Worm (Caenorhabditis elegans) whole organism, L3 larva: ENCODE results near the gene nhr-222.
"Not testable (repeated sequence)": the region's sequence is repeated elsewhere in the genome, so short reads cannot be mapped to it uniquely, and the experiment has no call there.

Experiments used
- ZK546.5 ChIP-seq: sonication (generic microtip); optimal IDR thresholded peaks from 2 replicates; lab custom pipeline; 2017; ENCODE audit warnings: missing biosample characterization, missing genetic modification characterization
- aly-2 ChIP-seq: fragments of 150-350 bp; optimal IDR thresholded peaks from 2 replicates; lab custom pipeline; 2014; ENCODE audit warnings: missing biosample characterization, missing genetic modification characterization
- ceh-9 ChIP-seq: sonication (generic microtip); optimal IDR thresholded peaks from 2 replicates; lab custom pipeline; 2018; ENCODE audit warnings: missing biosample characterization, missing genetic modification characterization
- daf-12 ChIP-seq: fragments of 150-350 bp; optimal IDR thresholded peaks from 2 replicates; lab custom pipeline; 2014; ENCODE audit warnings: missing biosample characterization, missing genetic modification reagents, missing genetic modification characterization
- egl-27 ChIP-seq: sonication (generic microtip); optimal IDR thresholded peaks from 4 replicates; lab custom pipeline; 2017; ENCODE audit warnings: missing biosample characterization, missing genetic modification reagents, missing genetic modification characterization
- egl-5 ChIP-seq: fragments of 150-350 bp; optimal IDR thresholded peaks from 2 replicates; lab custom pipeline; 2017; ENCODE audit warnings: missing biosample characterization, missing genetic modification reagents, missing genetic modification characterization, inconsistent platforms
- elt-1 ChIP-seq: fragments of 150-350 bp; optimal IDR thresholded peaks from 2 replicates; lab custom pipeline; 2014; ENCODE audit warnings: missing biosample characterization, missing genetic modification characterization
- elt-2 ChIP-seq: sonication (generic microtip); optimal IDR thresholded peaks from 2 replicates; lab custom pipeline; 2016; ENCODE audit warnings: missing genetic modification reagents, mild to moderate bottlenecking, missing genetic modification characterization, missing compliant biosample characterization
- fkh-2 ChIP-seq: fragments of 150-350 bp; optimal IDR thresholded peaks from 2 replicates; lab custom pipeline; 2014; ENCODE audit warnings: missing biosample characterization, missing genetic modification reagents, missing genetic modification characterization
- fos-1 ChIP-seq: fragments of 150-350 bp; optimal IDR thresholded peaks from 2 replicates; lab custom pipeline; 2014; ENCODE audit warnings: missing biosample characterization, missing genetic modification characterization
- hmg-11 ChIP-seq: sonication (generic microtip); optimal IDR thresholded peaks from 2 replicates; lab custom pipeline; 2016; ENCODE audit warnings: missing genetic modification characterization, missing compliant biosample characterization
- jun-1 ChIP-seq: fragments of 150-350 bp; optimal IDR thresholded peaks from 2 replicates; lab custom pipeline; 2014; ENCODE audit warnings: missing biosample characterization, missing genetic modification reagents, missing genetic modification characterization
- lin-39 ChIP-seq: fragments of 150-350 bp; optimal IDR thresholded peaks from 2 replicates; lab custom pipeline; 2018; ENCODE audit warnings: missing biosample characterization, missing genetic modification reagents, missing genetic modification characterization
- lsy-12 ChIP-seq: sonication (generic microtip); optimal IDR thresholded peaks from 2 replicates; lab custom pipeline; 2016; ENCODE audit warnings: mild to moderate bottlenecking, missing genetic modification characterization, missing compliant biosample characterization
- mdl-1 ChIP-seq: fragments of 150-350 bp; optimal IDR thresholded peaks from 2 replicates; lab custom pipeline; 2014; ENCODE audit warnings: missing biosample characterization, missing genetic modification characterization
- mml-1 ChIP-seq: fragments of 150-350 bp; sonication (generic microtip); optimal IDR thresholded peaks from 3 replicates; lab custom pipeline; 2014; ENCODE audit warnings: missing biosample characterization, missing genetic modification characterization
- nfya-1 ChIP-seq: sonication (generic microtip); optimal IDR thresholded peaks from 2 replicates; lab custom pipeline; 2017; ENCODE audit warnings: missing genetic modification characterization, mild to moderate bottlenecking, missing compliant biosample characterization, antibody characterized with exemption, moderate library complexity; ENCODE audit not compliant: insufficient read depth
- nhr-12 ChIP-seq: fragments of 150-350 bp; optimal IDR thresholded peaks from 2 replicates; lab custom pipeline; 2014; ENCODE audit warnings: missing biosample characterization, missing genetic modification characterization
- nhr-23 ChIP-seq: fragments of 150-350 bp; optimal IDR thresholded peaks from 2 replicates; lab custom pipeline; 2014; ENCODE audit warnings: missing biosample characterization, missing genetic modification reagents, missing genetic modification characterization
- nhr-237 ChIP-seq: fragments of 150-350 bp; optimal IDR thresholded peaks from 2 replicates; lab custom pipeline; 2014; ENCODE audit warnings: missing biosample characterization, missing genetic modification characterization
- nhr-25 ChIP-seq: sonication (generic microtip); optimal IDR thresholded peaks from 2 replicates; lab custom pipeline; 2017; ENCODE audit warnings: missing biosample characterization, missing genetic modification characterization
- nhr-28 ChIP-seq: fragments of 150-350 bp; optimal IDR thresholded peaks from 2 replicates; lab custom pipeline; 2014; ENCODE audit warnings: missing biosample characterization, missing genetic modification characterization
- nhr-43 ChIP-seq: sonication (generic microtip); optimal IDR thresholded peaks from 2 replicates; lab custom pipeline; 2016; ENCODE audit warnings: mild to moderate bottlenecking, missing genetic modification characterization, missing compliant biosample characterization; ENCODE audit not compliant: poor library complexity, severe bottlenecking
- nhr-76 ChIP-seq: fragments of 150-350 bp; sonication (generic microtip); optimal IDR thresholded peaks from 5 replicates; lab custom pipeline; 2014; ENCODE audit warnings: missing biosample characterization, missing genetic modification characterization
- nhr-77 ChIP-seq: fragments of 150-350 bp; optimal IDR thresholded peaks from 2 replicates; lab custom pipeline; 2014; ENCODE audit warnings: missing biosample characterization, missing genetic modification characterization
- pha-4 ChIP-seq: fragments of 150-350 bp; optimal IDR thresholded peaks from 2 replicates; lab custom pipeline; 2014; ENCODE audit warnings: missing biosample characterization, missing genetic modification reagents, missing genetic modification characterization
- pqm-1 ChIP-seq: fragments of 150-350 bp; optimal IDR thresholded peaks from 2 replicates; lab custom pipeline; 2017; ENCODE audit warnings: missing biosample characterization, missing genetic modification characterization, inconsistent platforms
- sea-2 ChIP-seq: fragments of 150-350 bp; sonication (generic microtip); optimal IDR thresholded peaks from 4 replicates; lab custom pipeline; 2014; ENCODE audit warnings: missing biosample characterization, missing genetic modification reagents, missing genetic modification characterization
- tbx-2 ChIP-seq: sonication (generic microtip); optimal IDR thresholded peaks from 2 replicates; lab custom pipeline; 2016; ENCODE audit warnings: mild to moderate bottlenecking, missing genetic modification characterization, missing compliant biosample characterization
- unc-62 ChIP-seq: fragments of 150-350 bp; sonication (generic microtip); optimal IDR thresholded peaks from 4 replicates; lab custom pipeline; 2014; ENCODE audit warnings: missing biosample characterization, missing genetic modification reagents, missing genetic modification characterization
- zag-1 ChIP-seq: fragments of 150-350 bp; optimal IDR thresholded peaks from 2 replicates; lab custom pipeline; 2014; ENCODE audit warnings: missing biosample characterization, missing genetic modification characterization

Gene nhr-222

DNA sequence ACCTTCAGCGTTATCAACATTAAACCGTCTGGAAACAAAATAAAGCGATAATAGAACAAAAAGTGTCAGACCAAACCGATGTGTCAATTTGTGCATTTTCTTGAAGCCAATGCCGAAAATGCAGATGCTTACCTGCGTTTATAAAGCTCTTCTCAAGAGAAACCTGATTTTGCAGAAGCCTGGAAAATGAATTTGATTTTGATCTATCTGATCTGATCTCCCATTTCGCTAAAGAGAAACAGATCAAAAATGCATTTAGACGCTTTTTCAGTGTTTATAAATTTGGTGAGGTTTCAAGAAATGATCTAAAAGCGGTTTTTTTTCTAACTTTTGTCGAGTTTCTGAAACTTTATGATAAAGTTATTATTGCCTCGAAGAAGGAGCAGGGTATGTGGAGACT is 19.6 kb upstream of the nhr-222 start, which contains the start of gene T24A6.16:
T24A6.16 (minus strand) TSS at position 101 of the 400 bp plus-strand sequence.
- not testable (repeated sequence) for TF ChIP-seq nhr-237 (tag; lab: Kevin White, UChicago); lin-39; pha-4 (tag; lab: Kevin White, UChicago)
- TF ChIP-seq, all 47 proteins: peak for 0; not testable (repeated sequence) for 47

DNA sequence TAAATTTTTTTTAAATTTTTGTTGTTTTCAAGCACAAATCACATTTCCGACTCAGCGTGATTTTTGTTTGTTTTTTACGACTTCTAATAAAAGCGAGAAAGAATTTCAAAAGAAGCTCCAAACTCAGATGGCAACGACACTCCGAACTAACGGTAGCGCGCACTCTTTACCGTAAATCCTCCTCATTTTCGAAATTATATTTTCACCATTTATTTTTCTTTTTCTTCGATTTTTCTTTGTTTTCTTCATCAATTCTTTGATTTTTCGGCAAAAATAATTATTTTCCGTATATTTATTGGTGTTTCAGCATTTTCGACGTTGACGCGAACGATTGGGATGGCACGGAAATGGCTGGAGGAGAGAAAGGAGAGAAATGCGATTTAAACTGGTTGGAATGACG is 15.5 kb upstream of the nhr-222 start, which contains the start of gene T24A6.1:
T24A6.1 (plus strand) TSS at position 301 of the 400 bp plus-strand sequence.
- not testable (repeated sequence) for TF ChIP-seq daf-12; hmg-11 (tag; lab: Kevin White, UChicago); nhr-76 (tag; lab: Kevin White, UChicago)

DNA sequence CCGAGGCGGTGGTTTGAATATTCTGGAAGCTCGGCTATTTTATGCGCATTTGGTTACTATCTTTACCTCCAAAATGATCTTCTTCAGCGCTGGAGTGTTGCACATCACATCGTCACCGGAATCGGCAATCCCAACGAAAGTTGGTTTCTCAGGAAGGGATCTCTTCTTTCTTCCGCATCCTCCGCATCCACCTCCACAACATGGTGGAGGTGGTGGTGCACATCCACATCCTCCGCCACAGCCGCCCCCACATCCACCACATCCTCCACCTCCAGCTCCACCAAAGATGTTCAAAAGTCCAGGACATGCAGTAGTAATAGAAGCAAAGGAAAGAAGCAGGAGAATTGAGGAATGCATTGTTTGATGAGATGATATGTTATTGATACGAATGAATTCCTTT is 14.2 kb upstream of the nhr-222 start, which contains the start of gene grl-31:
grl-31 (minus strand) TSS at position 357 of the 400 bp plus-strand sequence.
- TF ChIP-seq nhr-76 (tag; lab: Kevin White, UChicago) (no peak), pha-4 (tag; lab: Kevin White, UChicago) (no peak), nhr-12 (no peak), ZK546.5 (tag; lab: Kevin White, UChicago) (no peak), nhr-23 (tag; lab: Kevin White, UChicago) (no peak), jun-1 (no peak), aly-2 (no peak), nhr-25 (no peak), unc-62 (GFP tag; lab: Kevin White, UChicago) (no peak), hmg-11 (tag; lab: Kevin White, UChicago) (no peak), sea-2 (GFP tag; lab: Kevin White, UChicago) (no peak), nhr-28 (tag; lab: Kevin White, UChicago) (no peak), mdl-1 (tag; lab: Kevin White, UChicago) (no peak), zag-1 (tag; lab: Kevin White, UChicago) (no peak), fos-1 (tag; lab: Kevin White, UChicago) (no peak), egl-5 (tag; lab: Kevin White, UChicago) (no peak), nfya-1 (tag; lab: Kevin White, UChicago) (no peak)

DNA sequence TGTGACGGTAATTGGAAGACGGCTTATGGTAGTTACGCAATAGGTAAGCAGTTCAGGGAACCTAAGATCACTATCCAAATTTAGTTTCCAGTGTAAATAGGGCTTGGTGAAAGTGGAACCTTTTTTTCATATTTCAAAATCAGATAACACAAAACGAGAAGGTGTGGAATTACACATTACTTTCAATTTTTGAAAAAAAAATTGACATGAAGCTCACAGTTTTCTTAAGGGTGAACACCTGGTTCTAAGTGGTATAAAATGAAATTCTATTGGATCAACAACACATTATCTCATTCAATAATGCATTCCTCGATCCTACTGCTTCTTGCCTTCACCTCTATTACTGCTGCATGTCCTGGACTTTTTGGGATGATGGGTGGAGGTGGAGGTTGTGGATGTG is 12.7 kb upstream of the nhr-222 start, which contains the start of gene grl-30:
grl-30 (plus strand) TSS at position 301 of the 400 bp plus-strand sequence.
- no peak for TF ChIP-seq elt-1 (tag; lab: Kevin White, UChicago)
- no peak for TF ChIP-seq nhr-76 (tag; lab: Kevin White, UChicago)
- no peak for TF ChIP-seq nhr-28 (tag; lab: Kevin White, UChicago)
- no peak for TF ChIP-seq nhr-43 (tag; lab: Kevin White, UChicago)
- no peak for TF ChIP-seq fkh-2
- TF ChIP-seq pqm-1 (tag; lab: Kevin White, UChicago): no peak
- no peak for TF ChIP-seq mml-1 (tag; lab: Kevin White, UChicago)
- TF ChIP-seq pha-4 (tag; lab: Kevin White, UChicago): no peak
- TF ChIP-seq ceh-9 (tag; lab: Kevin White, UChicago): no peak

DNA sequence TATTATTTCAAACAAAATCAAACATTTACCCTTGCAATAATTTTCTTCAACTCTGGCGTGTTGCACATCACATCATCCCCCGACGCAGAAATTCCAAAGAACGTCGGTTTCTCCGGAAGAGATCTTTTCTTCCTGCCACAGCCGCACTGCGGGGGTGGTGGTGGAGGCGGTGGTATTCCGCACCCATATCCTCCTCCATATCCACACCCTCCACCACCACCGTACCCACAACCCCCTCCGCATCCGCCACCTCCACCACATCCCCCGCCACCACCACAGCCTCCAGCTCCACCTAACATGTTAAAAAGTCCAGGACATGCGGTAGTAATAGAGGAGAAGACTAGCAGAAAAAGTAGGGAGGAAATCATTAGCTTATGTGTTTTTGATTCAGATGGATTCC is 11.6 kb upstream of the nhr-222 start, which contains the start of gene grl-29:
grl-29 (minus strand) TSS at position 368 of the 400 bp plus-strand sequence.
- TF ChIP-seq jun-1 (no peak), pha-4 (tag; lab: Kevin White, UChicago) (no peak), tbx-2 (tag; lab: Kevin White, UChicago) (no peak), lsy-12 (tag; lab: Kevin White, UChicago) (no peak), sea-2 (GFP tag; lab: Kevin White, UChicago) (no peak)

DNA sequence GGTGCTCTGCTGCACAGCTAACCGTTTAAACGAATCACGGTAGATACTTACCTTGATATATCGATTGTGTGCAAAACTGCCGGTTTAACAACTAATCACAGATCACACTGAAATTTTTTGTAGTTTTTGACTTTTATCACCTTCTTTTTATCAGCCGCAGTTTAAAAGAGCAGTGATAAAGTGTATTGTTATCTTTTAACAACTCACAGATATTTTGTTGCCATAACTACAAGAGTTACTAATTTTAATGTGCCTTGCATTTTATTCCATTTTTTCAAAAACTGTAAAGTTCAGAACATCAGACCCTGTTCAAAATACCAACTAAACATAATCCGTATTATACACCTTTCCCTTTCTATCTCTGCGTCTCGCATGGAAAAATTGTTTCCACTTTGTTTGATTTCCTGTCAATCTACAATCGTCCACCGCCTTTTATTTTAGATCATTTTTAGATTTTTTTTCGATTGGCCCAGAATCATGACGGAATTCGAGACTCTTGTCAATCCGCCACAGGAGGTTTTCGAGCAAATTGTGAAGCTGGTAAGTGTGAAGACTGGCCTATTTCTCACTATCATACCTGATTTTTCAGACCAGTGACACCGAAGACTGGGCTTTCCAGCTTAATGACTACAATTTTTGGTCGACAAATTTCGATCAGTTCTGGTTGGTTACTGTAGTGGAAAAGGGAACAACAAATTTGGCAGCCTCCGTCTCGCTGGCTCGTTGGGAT is 9.7 kb upstream of the nhr-222 start, which contains the start of gene T24A6.20:
T24A6.20 (plus strand) TSS at position 395 of the 730 bp plus-strand sequence.
- TF ChIP-seq nhr-77 (tag; lab: Kevin White, UChicago) (no peak), egl-27 (tag; lab: Kevin White, UChicago) (no peak), pqm-1 (tag; lab: Kevin White, UChicago) (peak; percentile 17), nhr-12 (no peak), elt-1 (tag; lab: Kevin White, UChicago) (no peak), mml-1 (tag; lab: Kevin White, UChicago) (no peak), elt-2 (peak; percentile 78), aly-2 (no peak)
